Fruit fly (Drosophila melanogaster) whole organism, prepupa: ENCODE measurements around the gene Afg3l2.
A peak's percentile ranks its signal among the peaks of the same experiment; 100 is the strongest.

Experiments
- Blimp-1 ChIP-seq: fragments of 200-800 bp; sonication (Bioruptor generic); optimal IDR thresholded peaks from 3 replicates; lab custom pipeline; 2017; ENCODE audit warnings: missing biosample characterization, missing genetic modification characterization, mild to moderate bottlenecking, moderate library complexity, missing genetic modification reagents
- CG10631 ChIP-seq: fragments of 200-800 bp; sonication (Bioruptor generic); optimal IDR thresholded peaks from 2 replicates; lab custom pipeline; 2016; ENCODE audit warnings: missing biosample characterization, missing genetic modification characterization
- CG10669 ChIP-seq: fragments of 200-800 bp; sonication (Bioruptor generic); optimal IDR thresholded peaks from 3 replicates; lab custom pipeline; 2018; ENCODE audit warnings: missing biosample characterization, mild to moderate bottlenecking, missing genetic modification characterization, moderate library complexity
- CG11762 ChIP-seq: fragments of 200-800 bp; sonication (Bioruptor generic); optimal IDR thresholded peaks from 3 replicates; lab custom pipeline; 2016; ENCODE audit warnings: missing biosample characterization, missing genetic modification characterization; ENCODE audit not compliant: insufficient read depth
- CG11902 ChIP-seq: fragments of 200-800 bp; sonication (Bioruptor generic); optimal IDR thresholded peaks from 3 replicates; lab custom pipeline; 2016; ENCODE audit warnings: missing biosample characterization, missing genetic modification characterization
- CG15336 ChIP-seq: fragments of 200-800 bp; sonication (Bioruptor generic); IDR thresholded peaks from 2 replicates; pipeline ENCODE4 v1.3.6; 2022; ENCODE audit warnings: missing biosample characterization, missing genetic modification characterization
- CG1621 ChIP-seq: fragments of 200-800 bp; sonication (Bioruptor generic); optimal IDR thresholded peaks from 3 replicates; lab custom pipeline; 2018; ENCODE audit warnings: missing biosample characterization, mild to moderate bottlenecking, missing genetic modification characterization
- CG16779 ChIP-seq: fragments of 200-800 bp; sonication (Bioruptor generic); optimal IDR thresholded peaks from 3 replicates; lab custom pipeline; 2017; ENCODE audit warnings: missing biosample characterization, mild to moderate bottlenecking, missing genetic modification characterization
- CG3032 ChIP-seq: fragments of 200-800 bp; optimal IDR thresholded peaks from 2 replicates; lab custom pipeline; 2019; ENCODE audit warnings: missing biosample characterization, mild to moderate bottlenecking, missing genetic modification characterization, moderate library complexity
- CG31627 ChIP-seq: fragments of 200-800 bp; sonication (Bioruptor generic); optimal IDR thresholded peaks from 3 replicates; lab custom pipeline; 2016; ENCODE audit warnings: missing biosample characterization, missing genetic modification characterization
- CG32006 ChIP-seq: fragments of 200-800 bp; sonication (Bioruptor generic); optimal IDR thresholded peaks from 3 replicates; lab custom pipeline; 2017; ENCODE audit warnings: missing biosample characterization, mild to moderate bottlenecking, missing genetic modification characterization
- CG3919 ChIP-seq: fragments of 200-800 bp; sonication (Bioruptor generic); optimal IDR thresholded peaks from 3 replicates; lab custom pipeline; 2016; ENCODE audit warnings: missing biosample characterization, missing genetic modification characterization
- CG4318 ChIP-seq: fragments of 200-800 bp; sonication (Bioruptor generic); optimal IDR thresholded peaks from 3 replicates; lab custom pipeline; 2017; ENCODE audit warnings: missing biosample characterization, mild to moderate bottlenecking, missing genetic modification characterization
- CG6163 ChIP-seq: fragments of 200-800 bp; sonication (Bioruptor generic); IDR thresholded peaks from 3 replicates; pipeline ENCODE4 v1.3.6; 2022; ENCODE audit warnings: missing biosample characterization, missing genetic modification characterization
- CG6276 ChIP-seq: fragments of 200-800 bp; sonication (Bioruptor generic); optimal IDR thresholded peaks from 2 replicates; lab custom pipeline; 2017; ENCODE audit warnings: missing biosample characterization, mild to moderate bottlenecking, missing genetic modification characterization
- CG6792 ChIP-seq: fragments of 200-800 bp; sonication (Bioruptor generic); optimal IDR thresholded peaks from 3 replicates; lab custom pipeline; 2016; ENCODE audit warnings: missing biosample characterization, missing genetic modification characterization
- CG6808 ChIP-seq: fragments of 200-800 bp; sonication (Bioruptor generic); optimal IDR thresholded peaks from 3 replicates; lab custom pipeline; 2017; ENCODE audit warnings: missing biosample characterization, missing genetic modification characterization, mild to moderate bottlenecking, moderate library complexity, missing genetic modification reagents
- CG6854 ChIP-seq: fragments of 200-800 bp; sonication (Bioruptor generic); optimal IDR thresholded peaks from 2 replicates; lab custom pipeline; 2017; ENCODE audit warnings: missing biosample characterization, mild to moderate bottlenecking, missing genetic modification characterization
- CG7368 ChIP-seq: fragments of 200-800 bp; sonication (Bioruptor generic); optimal IDR thresholded peaks from 3 replicates; lab custom pipeline; 2016; ENCODE audit warnings: missing biosample characterization, missing genetic modification characterization
- CG8119 ChIP-seq: fragments of 200-800 bp; sonication (Bioruptor generic); IDR thresholded peaks from 3 replicates; pipeline ENCODE4 v1.3.6; 2022; ENCODE audit warnings: missing biosample characterization, missing genetic modification characterization
- CG9139 ChIP-seq: fragments of 200-800 bp; sonication (Bioruptor generic); optimal IDR thresholded peaks from 3 replicates; lab custom pipeline; 2017; ENCODE audit warnings: missing biosample characterization, mild to moderate bottlenecking, missing genetic modification characterization
- Eip75B ChIP-seq: fragments of 200-800 bp; sonication (Bioruptor generic); optimal IDR thresholded peaks from 3 replicates; lab custom pipeline; 2016; ENCODE audit warnings: missing biosample characterization, missing genetic modification characterization
- Eip78C ChIP-seq: fragments of 200-800 bp; sonication (Bioruptor generic); peaks from one replicate; lab custom pipeline; 2016; ENCODE audit warnings: missing biosample characterization, missing genetic modification characterization
- Eip93F ChIP-seq: fragments of 200-800 bp; sonication (Bioruptor generic); optimal IDR thresholded peaks from 2 replicates; lab custom pipeline; 2016; ENCODE audit warnings: missing biosample characterization, mild to moderate bottlenecking, missing genetic modification characterization
- Ets21C ChIP-seq: fragments of 200-800 bp; sonication (Bioruptor generic); optimal IDR thresholded peaks from 3 replicates; lab custom pipeline; 2016; ENCODE audit warnings: missing biosample characterization, missing genetic modification characterization
- Ets96B ChIP-seq: fragments of 200-800 bp; optimal IDR thresholded peaks from 2 replicates; lab custom pipeline; 2019; ENCODE audit warnings: missing biosample characterization, mild to moderate bottlenecking, missing genetic modification characterization, moderate library complexity
- Gug ChIP-seq: fragments of 200-800 bp; sonication (Bioruptor generic); IDR thresholded peaks from 2 replicates; pipeline ENCODE4 v1.3.6; 2022; ENCODE audit warnings: missing biosample characterization, missing genetic modification characterization
- Hr39 ChIP-seq: fragments of 200-800 bp; sonication (Bioruptor generic); optimal IDR thresholded peaks from 2 replicates; lab custom pipeline; 2016; ENCODE audit warnings: missing biosample characterization, missing genetic modification characterization
- Hr4 ChIP-seq: fragments of 200-800 bp; sonication (Bioruptor generic); optimal IDR thresholded peaks from 3 replicates; lab custom pipeline; 2016; ENCODE audit warnings: missing biosample characterization, missing genetic modification characterization
- Lpt ChIP-seq: fragments of 200-800 bp; sonication (Bioruptor generic); optimal IDR thresholded peaks from 3 replicates; lab custom pipeline; 2016; ENCODE audit warnings: missing biosample characterization, missing genetic modification characterization
- OdsH ChIP-seq: fragments of 200-800 bp; sonication (Bioruptor generic); optimal IDR thresholded peaks from 3 replicates; lab custom pipeline; 2016; ENCODE audit warnings: missing biosample characterization, missing genetic modification characterization
- Smox ChIP-seq: fragments of 200-800 bp; sonication (Bioruptor generic); optimal IDR thresholded peaks from 3 replicates; lab custom pipeline; 2016; ENCODE audit warnings: missing biosample characterization, missing genetic modification characterization
- Sox14 ChIP-seq: fragments of 200-800 bp; sonication (Bioruptor generic); optimal IDR thresholded peaks from 3 replicates; lab custom pipeline; 2016; ENCODE audit warnings: missing biosample characterization, missing genetic modification characterization
- Sox15 ChIP-seq: fragments of 200-800 bp; sonication (Bioruptor generic); optimal IDR thresholded peaks from 3 replicates; lab custom pipeline; 2016; ENCODE audit warnings: missing biosample characterization, missing genetic modification characterization
- achi ChIP-seq: fragments of 200-800 bp; sonication (Bioruptor generic); optimal IDR thresholded peaks from 3 replicates; lab custom pipeline; 2016; ENCODE audit warnings: missing biosample characterization, missing genetic modification characterization
- acj6 ChIP-seq: fragments of 200-800 bp; sonication (Bioruptor generic); optimal IDR thresholded peaks from 3 replicates; lab custom pipeline; 2016; ENCODE audit warnings: missing biosample characterization, missing genetic modification characterization
- cyc ChIP-seq: fragments of 200-800 bp; sonication (Bioruptor generic); optimal IDR thresholded peaks from 3 replicates; lab custom pipeline; 2016; ENCODE audit warnings: missing biosample characterization, missing genetic modification characterization
- dac ChIP-seq: fragments of 200-800 bp; sonication (Bioruptor generic); optimal IDR thresholded peaks from 2 replicates; lab custom pipeline; 2017; ENCODE audit warnings: missing biosample characterization, mild to moderate bottlenecking, missing genetic modification characterization
- dsx ChIP-seq: fragments of 200-800 bp; optimal IDR thresholded peaks from 3 replicates; lab custom pipeline; 2019; ENCODE audit warnings: missing biosample characterization, mild to moderate bottlenecking, missing genetic modification characterization, moderate library complexity; ENCODE audit not compliant: poor library complexity, severe bottlenecking
- eg ChIP-seq: fragments of 200-800 bp; sonication (Bioruptor generic); IDR thresholded peaks from 3 replicates; pipeline ENCODE4 v1.3.6; 2022; ENCODE audit warnings: missing biosample characterization, missing genetic modification characterization
- esn ChIP-seq: fragments of 200-800 bp; sonication (Bioruptor generic); optimal IDR thresholded peaks from 2 replicates; lab custom pipeline; 2016; ENCODE audit warnings: missing biosample characterization, mild to moderate bottlenecking, missing genetic modification characterization, moderate library complexity
- fd59A ChIP-seq: fragments of 200-800 bp; sonication (Bioruptor generic); optimal IDR thresholded peaks from 2 replicates; lab custom pipeline; 2017; ENCODE audit warnings: missing biosample characterization, mild to moderate bottlenecking, missing genetic modification characterization, missing genetic modification reagents
- fkh ChIP-seq: fragments of 200-800 bp; sonication (Bioruptor generic); optimal IDR thresholded peaks from 3 replicates; lab custom pipeline; 2017; ENCODE audit warnings: missing biosample characterization, mild to moderate bottlenecking, missing genetic modification characterization, moderate library complexity
- lz ChIP-seq: fragments of 200-800 bp; sonication (Bioruptor generic); optimal IDR thresholded peaks from 3 replicates; lab custom pipeline; 2016; ENCODE audit warnings: missing biosample characterization, missing genetic modification characterization
- net ChIP-seq: fragments of 200-800 bp; sonication (Bioruptor generic); optimal IDR thresholded peaks from 3 replicates; lab custom pipeline; 2016; ENCODE audit warnings: missing biosample characterization, missing genetic modification characterization
- pdm3 ChIP-seq: fragments of 200-800 bp; sonication (Bioruptor generic); optimal IDR thresholded peaks from 3 replicates; lab custom pipeline; 2016; ENCODE audit warnings: missing biosample characterization, missing genetic modification characterization
- salr ChIP-seq, 2 experiments: fragments of 200-800 bp; sonication (Bioruptor generic); optimal IDR thresholded peaks; 3 replicates each; lab custom pipeline; 2016 to 2018; ENCODE audit warnings: missing biosample characterization in 2 of 2, missing genetic modification characterization in 2 of 2, mild to moderate bottlenecking in 1 of 2
- spab ChIP-seq: fragments of 200-800 bp; sonication (Bioruptor generic); optimal IDR thresholded peaks from 2 replicates; lab custom pipeline; 2017; ENCODE audit warnings: missing biosample characterization, mild to moderate bottlenecking, missing genetic modification characterization, missing genetic modification reagents
- ss ChIP-seq, 2 experiments: fragments of 200-800 bp; sonication (Bioruptor generic); optimal IDR thresholded peaks; 2 replicates in 1 of 2; 3 replicates in 1 of 2; lab custom pipeline; 2017 to 2018; ENCODE audit warnings: mild to moderate bottlenecking in 2 of 2, missing biosample characterization in 2 of 2, missing genetic modification characterization in 2 of 2, moderate library complexity in 1 of 2
- svp ChIP-seq: fragments of 200-800 bp; sonication (Bioruptor generic); peaks from one replicate; lab custom pipeline; 2016; ENCODE audit warnings: missing biosample characterization, missing genetic modification characterization
- topi ChIP-seq: fragments of 200-800 bp; sonication (Bioruptor generic); optimal IDR thresholded peaks from 3 replicates; lab custom pipeline; 2016; ENCODE audit warnings: missing biosample characterization, missing genetic modification characterization
- vri ChIP-seq: fragments of 200-800 bp; sonication (Bioruptor generic); optimal IDR thresholded peaks from 3 replicates; lab custom pipeline; 2016; ENCODE audit warnings: missing biosample characterization, mild to moderate bottlenecking, missing genetic modification characterization

The Afg3l2 gene

DNA sequence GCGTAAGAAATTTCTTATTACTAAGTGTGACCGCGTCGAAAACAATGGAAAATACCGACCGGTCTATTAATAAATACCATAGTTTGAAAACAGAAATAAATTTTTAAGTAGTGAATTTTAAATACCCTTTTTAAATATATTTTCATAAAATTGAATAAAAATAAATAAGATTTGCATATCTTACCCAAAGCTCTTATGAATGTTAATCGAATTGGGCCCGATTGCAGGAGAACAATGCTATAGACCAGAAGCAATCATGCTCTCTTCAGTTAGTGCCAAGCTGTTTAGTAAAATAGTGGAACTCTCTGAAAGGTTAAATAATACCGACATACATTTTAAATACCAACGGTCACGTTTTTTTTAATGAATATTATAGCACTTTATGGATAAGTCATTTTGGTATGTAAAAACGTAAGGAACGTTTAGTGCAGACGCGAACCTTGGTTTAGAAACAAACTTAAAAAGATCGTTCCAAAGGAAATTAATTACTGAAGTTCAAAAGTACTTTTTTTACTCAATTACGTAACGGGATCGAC is at the start of gene Afg3l2:
Afg3l2 (minus strand) TSS at position 51 of the 536 bp plus-strand sequence.
- TF ChIP-seq acj6 = peak; percentile 45
- peak; percentile 14 for TF ChIP-seq CG1621
- TF ChIP-seq CG6276 = no peak
- no peak for TF ChIP-seq CG7368
- peak; percentile 73 for TF ChIP-seq CG10669 (GFP tag; lab: Kevin White, UChicago)
- no peak for TF ChIP-seq fd59A (GFP tag; lab: Kevin White, UChicago)
- TF ChIP-seq esn (GFP tag; lab: Kevin White, UChicago) = no peak
- peak; percentile 24 for TF ChIP-seq achi
- peak; percentile 77 for TF ChIP-seq CG3032 (tag; lab: Kevin White, UChicago)
- TF ChIP-seq OdsH (GFP tag; lab: Kevin White, UChicago) = peak; percentile 65
- peak; percentile 10 for TF ChIP-seq CG6792
- TF ChIP-seq Gug = peak; percentile 76
- TF ChIP-seq Lpt = peak; percentile 52
- peak; percentile 27 for TF ChIP-seq CG11762 (GFP tag; lab: Kevin White, UChicago)
- peak; percentile 22 for TF ChIP-seq Blimp-1 (GFP tag; lab: Kevin White, UChicago)
- no peak for TF ChIP-seq ss (GFP tag; optimal IDR thresholded peaks at IDR 0.05; lab: Kevin White, UChicago)
- no peak for TF ChIP-seq fkh (GFP tag; lab: Kevin White, UChicago)
- peak; percentile 16 for TF ChIP-seq vri
- TF ChIP-seq Ets21C (GFP tag; lab: Kevin White, UChicago) = peak; percentile 22
- TF ChIP-seq salr (GFP tag; optimal IDR thresholded peaks at IDR 0.05; lab: Kevin White, UChicago) = no peak
- peak; percentile 37 for TF ChIP-seq dac (GFP tag; lab: Kevin White, UChicago)
- peak; percentile 78 for TF ChIP-seq CG11902 (GFP tag; lab: Kevin White, UChicago)
- TF ChIP-seq Hr4 (GFP tag; lab: Kevin White, UChicago) = peak; percentile 44
- TF ChIP-seq CG15336 (GFP tag; lab: Robert Waterston, UW) = no peak
- no peak for TF ChIP-seq CG16779 (tag; lab: Kevin White, UChicago)
- no peak for TF ChIP-seq Eip93F (GFP tag; lab: Kevin White, UChicago)
- TF ChIP-seq lz (GFP tag; lab: Kevin White, UChicago) = peak; percentile 71
- peak; percentile 71 for TF ChIP-seq eg (GFP tag; lab: Robert Waterston, UW)
- no peak for TF ChIP-seq spab (GFP tag; lab: Kevin White, UChicago)
- peak; percentile 78 for TF ChIP-seq CG3919 (GFP tag; lab: Kevin White, UChicago)
- peak; percentile 72 for TF ChIP-seq cyc (GFP tag; lab: Kevin White, UChicago)
- TF ChIP-seq net (GFP tag; lab: Kevin White, UChicago) = no peak
- peak; percentile 65 for TF ChIP-seq svp (GFP tag; lab: Kevin White, UChicago)
- peak; percentile 56 for TF ChIP-seq topi (GFP tag; lab: Kevin White, UChicago)
- TF ChIP-seq Sox14 (GFP tag; lab: Kevin White, UChicago) = peak; percentile 32
- peak; percentile 32 for TF ChIP-seq Eip75B (GFP tag; lab: Kevin White, UChicago)
- TF ChIP-seq CG6808 = no peak
- no peak for TF ChIP-seq dsx (GFP tag; lab: Kevin White, UChicago)
- TF ChIP-seq CG9139 (GFP tag; lab: Kevin White, UChicago) = no peak
- TF ChIP-seq Smox (GFP tag; lab: Kevin White, UChicago) = peak; percentile 17
- peak; percentile 26 for TF ChIP-seq Sox15
- TF ChIP-seq Ets96B = peak; percentile 52
- TF ChIP-seq Eip78C (GFP tag; lab: Kevin White, UChicago) = peak; percentile 88
- no peak for TF ChIP-seq CG8119 (GFP tag; lab: Robert Waterston, UW)
- no peak for TF ChIP-seq CG6854 (GFP tag; lab: Kevin White, UChicago)
- peak; percentile 62 for TF ChIP-seq CG10631
- TF ChIP-seq CG4318 = peak; percentile 52
- peak; percentile 49 for TF ChIP-seq pdm3 (GFP tag; lab: Kevin White, UChicago)
- peak; percentile 52 for TF ChIP-seq CG32006 (GFP tag; lab: Kevin White, UChicago)
- TF ChIP-seq CG31627 (GFP tag; lab: Kevin White, UChicago) = peak; percentile 43
- TF ChIP-seq CG6163 (GFP tag; lab: Robert Waterston, UW) = peak; percentile 53; the same call in 2 of the 3 replicates
- peak; percentile 25 for TF ChIP-seq Hr39
